Worm (Caenorhabditis elegans) whole organism, L1 larva: ENCODE results near the gene pgp-8.

Source experiments
- C16A3.4 ChIP-seq: fragments of 150-350 bp; optimal IDR thresholded peaks from 2 replicates; lab custom pipeline; 2014; ENCODE audit warnings: missing biosample characterization, missing genetic modification characterization
- ces-1 ChIP-seq: fragments of 150-350 bp; optimal IDR thresholded peaks from 2 replicates; lab custom pipeline; 2014; ENCODE audit warnings: missing biosample characterization, missing genetic modification reagents, missing genetic modification characterization
- dpl-1 ChIP-seq, 3 experiments: fragments of 150-350 bp in 2 of 3; sonication (generic microtip) in 1 of 3; optimal IDR thresholded peaks; 2 replicates each; lab custom pipeline; 2014 to 2017; ENCODE audit warnings: missing biosample characterization in 3 of 3, missing genetic modification characterization in 3 of 3, missing genetic modification reagents in 3 of 3
- fkh-10 ChIP-seq: sonication (generic microtip); optimal IDR thresholded peaks from 2 replicates; lab custom pipeline; 2017; ENCODE audit warnings: missing biosample characterization, missing genetic modification reagents, missing genetic modification characterization
- jun-1 ChIP-seq: fragments of 150-350 bp; optimal IDR thresholded peaks from 2 replicates; lab custom pipeline; 2014; ENCODE audit warnings: missing biosample characterization, missing genetic modification reagents, missing genetic modification characterization
- mef-2 ChIP-seq: fragments of 150-350 bp; optimal IDR thresholded peaks from 2 replicates; lab custom pipeline; 2014; ENCODE audit warnings: missing biosample characterization, missing genetic modification characterization
- nhr-85 ChIP-seq: sonication (generic microtip); peaks from one replicate; lab custom pipeline; 2016; ENCODE audit warnings: missing genetic modification characterization, inconsistent platforms, missing compliant biosample characterization
- pqm-1 ChIP-seq: sonication (generic microtip); optimal IDR thresholded peaks from 3 replicates; lab custom pipeline; 2017; ENCODE audit warnings: missing biosample characterization, missing genetic modification characterization
- sox-4 ChIP-seq: sonication (generic microtip); optimal IDR thresholded peaks from 2 replicates; lab custom pipeline; 2016; ENCODE audit warnings: missing genetic modification characterization, missing compliant biosample characterization
- sup-37 ChIP-seq: fragments of 200-800 bp; sonication (Bioruptor generic); optimal IDR thresholded peaks from 2 replicates; lab custom pipeline; 2018; ENCODE audit warnings: mild to moderate bottlenecking, missing genetic modification characterization, missing compliant biosample characterization
- zag-1 ChIP-seq: fragments of 150-350 bp; optimal IDR thresholded peaks from 2 replicates; lab custom pipeline; 2014; ENCODE audit warnings: missing biosample characterization, missing genetic modification characterization

- TF ChIP-seq dpl-1 (GFP tag; optimal IDR thresholded peaks at IDR 0.05; lab: Kevin White, UChicago): no peak
- peak; percentile 27 for TF ChIP-seq C16A3.4
- peak; percentile 49 for TF ChIP-seq nhr-85 (tag; lab: Kevin White, UChicago)
- TF ChIP-seq zag-1 (tag; lab: Kevin White, UChicago): no peak
- no peak for TF ChIP-seq fkh-10 (GFP tag; lab: Kevin White, UChicago)
- TF ChIP-seq sup-37 (GFP tag; lab: Kevin White, UChicago): no peak
- no peak for TF ChIP-seq pqm-1
- TF ChIP-seq mef-2 (tag; lab: Kevin White, UChicago): no peak
- TF ChIP-seq sox-4 (tag; lab: Kevin White, UChicago): no peak
- no peak for TF ChIP-seq jun-1
- no peak for TF ChIP-seq ces-1 (GFP tag; lab: Kevin White, UChicago)
Observed at ce11 chrX:10821160-10821559, 43.1 kb downstream of the pgp-8 start.
